Worm (Caenorhabditis elegans): ENCODE data around the gene rpl-3.

Gene rpl-3

ce11 chrIII:3906481-3906880 is 38.8 kb downstream of the rpl-3 start:
- no peak for TF ChIP-seq zip-4 (GFP tag; optimal IDR thresholded peaks at IDR 0.05)
- no peak for TF ChIP-seq lin-15B (tag; optimal IDR thresholded peaks at IDR 0.05)
- no peak for TF ChIP-seq snu-23 (GFP tag; optimal IDR thresholded peaks at IDR 0.05)
- TF ChIP-seq aly-2 (tag; optimal IDR thresholded peaks at IDR 0.05): no peak
- no peak for TF ChIP-seq nhr-19 (GFP tag; conservative IDR thresholded peaks at IDR 0.05)
- no peak for TF ChIP-seq hlh-17 (GFP tag; optimal IDR thresholded peaks at IDR 0.05; ENCODE audit: borderline replicate concordance)
- no peak for TF ChIP-seq efl-3 (GFP tag; optimal IDR thresholded peaks at IDR 0.05)
- TF ChIP-seq efl-1 (optimal IDR thresholded peaks at IDR 0.05): no peak
- no peak for TF ChIP-seq efl-1 (GFP tag; optimal IDR thresholded peaks at IDR 0.05 in 1 of 2)
- no peak for TF ChIP-seq nhr-71 (tag; optimal IDR thresholded peaks at IDR 0.05)

- TF ChIP-seq xbp-1 (tag; optimal IDR thresholded peaks at IDR 0.05): no peak
- no peak for TF ChIP-seq C16A3.4 (tag; optimal IDR thresholded peaks at IDR 0.05)
- no peak for TF ChIP-seq elt-2 (tag; optimal IDR thresholded peaks at IDR 0.05)
- TF ChIP-seq pax-3 (tag; optimal IDR thresholded peaks at IDR 0.05): no peak
- TF ChIP-seq ceh-63 (GFP tag; optimal IDR thresholded peaks at IDR 0.05): no peak
- TF ChIP-seq ceh-90 (tag; optimal IDR thresholded peaks at IDR 0.05): no peak
- TF ChIP-seq lin-39 (tag; optimal IDR thresholded peaks at IDR 0.05): no peak
- no peak for TF ChIP-seq elt-3 (tag; optimal IDR thresholded peaks at IDR 0.05)
- TF ChIP-seq nhr-12 (tag; optimal IDR thresholded peaks at IDR 0.05): no peak
- TF ChIP-seq nhr-28 (tag; optimal IDR thresholded peaks at IDR 0.05): no peak
- no peak for TF ChIP-seq lir-3 (tag; optimal IDR thresholded peaks at IDR 0.05; ENCODE audit: poor library complexity)
Observed at ce11 chrIII:3907587-3907986, 39.9 kb downstream of the rpl-3 start, which contains the start of gene mmcm-1. mmcm-1 (minus strand) TSS chrIII:3907687.

- TF ChIP-seq fkh-8 (tag; optimal IDR thresholded peaks at IDR 0.05) (no peak), F16B12.6 (tag; optimal IDR thresholded peaks at IDR 0.05) (no peak), rnt-1 (tag; optimal IDR thresholded peaks at IDR 0.05) (peak; percentile 11), irx-1 (tag; optimal IDR thresholded peaks at IDR 0.05) (no peak), dpl-1 (GFP tag; optimal IDR thresholded peaks at IDR 0.05) (peak in 2 of 3 experiments; percentile 12 to 18), hlh-17 (GFP tag; optimal IDR thresholded peaks at IDR 0.05; ENCODE audit: borderline replicate concordance) (no peak), lsy-2 (tag; optimal IDR thresholded peaks at IDR 0.05) (peak; percentile 23 to 27), hlh-4 (tag; optimal IDR thresholded peaks at IDR 0.05) (no peak), nhr-20 (tag; optimal IDR thresholded peaks at IDR 0.05) (peak; percentile 72), nhr-85 (tag) (no peak), nhr-71 (tag; optimal IDR thresholded peaks at IDR 0.05) (peak; percentile 37), aly-2 (tag; optimal IDR thresholded peaks at IDR 0.05) (no peak), snu-23 (GFP tag; optimal IDR thresholded peaks at IDR 0.05) (peak; percentile 67), nhr-84 (tag; optimal IDR thresholded peaks at IDR 0.05) (no peak), efl-1 (optimal IDR thresholded peaks at IDR 0.05) (peak in 1 of 2 experiments; percentile 18), efl-1 (GFP tag; optimal IDR thresholded peaks at IDR 0.05 in 1 of 2) (no peak), lin-14 (GFP tag; optimal IDR thresholded peaks at IDR 0.05) (peak; percentile 82), ceh-82 (tag; optimal IDR thresholded peaks at IDR 0.05) (peak in 1 of 3 experiments; percentile 29), ama-1 (optimal IDR thresholded peaks at IDR 0.05) (no peak), aha-1 (tag; optimal IDR thresholded peaks at IDR 0.05) (peak; percentile 50), egl-27 (tag; optimal IDR thresholded peaks at IDR 0.05) (no peak), nhr-19 (GFP tag; conservative IDR thresholded peaks at IDR 0.05) (peak; percentile 34), nhr-11 (tag; optimal IDR thresholded peaks at IDR 0.05) (no peak), swsn-7 (tag; optimal IDR thresholded peaks at IDR 0.05) (peak; percentile 15), lin-35 (GFP tag; optimal IDR thresholded peaks at IDR 0.05) (peak; percentile 31 to 45), mep-1 (tag; optimal IDR thresholded peaks at IDR 0.05) (peak; percentile 15)
Observed at ce11 chrIII:3908205-3908604, 40.6 kb downstream of the rpl-3 start.

Data from whole organism, L1 larva.